Fruit fly (Drosophila melanogaster) whole organism, adult: ENCODE results near the gene CG32148.

Source experiments
- CG7045 ChIP-seq: fragments of 200-800 bp; sonication (Bioruptor generic); optimal IDR thresholded peaks from 2 replicates; lab custom pipeline; 2017; ENCODE audit warnings: missing biosample characterization, mild to moderate bottlenecking, missing genetic modification characterization
- Mnt ChIP-seq: fragments of 200-800 bp; sonication (Bioruptor generic); optimal IDR thresholded peaks from 2 replicates; lab custom pipeline; 2016; ENCODE audit warnings: missing biosample characterization, mild to moderate bottlenecking, missing genetic modification characterization
- tj ChIP-seq: fragments of 200-800 bp; sonication (Bioruptor generic); optimal IDR thresholded peaks from 3 replicates; lab custom pipeline; 2017; ENCODE audit warnings: missing biosample characterization, mild to moderate bottlenecking, missing genetic modification characterization, moderate library complexity

dm6 chr3L:15011638-15012335 is 11.5 kb upstream of the CG32148 start:
- no peak for TF ChIP-seq tj
- no peak for TF ChIP-seq CG7045
- no peak for TF ChIP-seq Mnt
